Worm (Caenorhabditis elegans) whole organism, early embryonic: Measurements from ENCODE around the gene shpk-1.

Experiments used
- B0310.2 ChIP-seq: sonication (generic microtip); optimal IDR thresholded peaks from 2 replicates; lab custom pipeline; 2016; ENCODE audit warnings: mild to moderate bottlenecking, missing genetic modification characterization, missing compliant biosample characterization
- F13C5.2 ChIP-seq: sonication (generic microtip); optimal IDR thresholded peaks from 2 replicates; lab custom pipeline; 2017; ENCODE audit warnings: mild to moderate bottlenecking, missing genetic modification characterization, inconsistent platforms, missing compliant biosample characterization
- aly-1 ChIP-seq: sonication (generic microtip); optimal IDR thresholded peaks from 2 replicates; lab custom pipeline; 2016; ENCODE audit warnings: missing genetic modification characterization, missing compliant biosample characterization
- ama-1 ChIP-seq: fragments of 150-350 bp; optimal IDR thresholded peaks from 2 replicates; lab custom pipeline; 2014
- ceh-13 ChIP-seq: fragments of 200-800 bp; sonication (Bioruptor generic); optimal IDR thresholded peaks from 2 replicates; lab custom pipeline; 2018; ENCODE audit warnings: mild to moderate bottlenecking, missing genetic modification characterization, missing compliant biosample characterization
- ceh-36 ChIP-seq: sonication (generic microtip); optimal IDR thresholded peaks from 2 replicates; lab custom pipeline; 2016; ENCODE audit warnings: missing genetic modification characterization, inconsistent platforms, missing compliant biosample characterization
- ets-7 ChIP-seq: sonication (generic microtip); optimal IDR thresholded peaks from 2 replicates; lab custom pipeline; 2016; ENCODE audit warnings: missing genotype, missing genetic modification characterization, missing compliant biosample characterization
- flt-1 ChIP-seq: fragments of 200-800 bp; sonication (Bioruptor generic); IDR thresholded peaks from 2 replicates; pipeline ENCODE4 v1.3.6; 2022; ENCODE audit warnings: missing genetic modification characterization, missing compliant biosample characterization
- hmbx-1 ChIP-seq: sonication (generic microtip); optimal IDR thresholded peaks from 2 replicates; lab custom pipeline; 2016; ENCODE audit warnings: mild to moderate bottlenecking, missing genetic modification characterization, missing compliant biosample characterization
- hmg-4 ChIP-seq: fragments of 200-800 bp; sonication (Bioruptor generic); optimal IDR thresholded peaks from 2 replicates; lab custom pipeline; 2018; ENCODE audit warnings: mild to moderate bottlenecking, missing genetic modification characterization, missing compliant biosample characterization
- hnd-1 ChIP-seq: sonication (generic microtip); optimal IDR thresholded peaks from 2 replicates; lab custom pipeline; 2016; ENCODE audit warnings: missing genetic modification characterization, missing compliant biosample characterization
- pes-1 ChIP-seq: fragments of 200-800 bp; sonication (Bioruptor generic); IDR thresholded peaks from 2 replicates; pipeline ENCODE4 v1.3.6; 2022; ENCODE audit warnings: missing genetic modification reagents, missing genetic modification characterization, missing compliant biosample characterization
- scrt-1 ChIP-seq: fragments of 200-800 bp; sonication (Bioruptor generic); IDR thresholded peaks from 2 replicates; pipeline ENCODE4 v1.3.6; 2022; ENCODE audit warnings: missing genetic modification characterization, missing compliant biosample characterization
- sea-1 ChIP-seq: fragments of 200-800 bp; sonication (Bioruptor generic); conservative IDR thresholded peaks from 2 replicates; pipeline ENCODE4 v1.3.6; 2022; ENCODE audit warnings: missing genetic modification characterization, missing compliant biosample characterization
- tbx-11 ChIP-seq: fragments of 200-800 bp; sonication (Bioruptor generic); IDR thresholded peaks from 2 replicates; pipeline ENCODE4 v1.3.6; 2022; ENCODE audit warnings: missing genetic modification characterization, missing compliant biosample characterization
- tbx-37 ChIP-seq: fragments of 200-800 bp; sonication (Bioruptor generic); conservative IDR thresholded peaks from 2 replicates; pipeline ENCODE4 v1.3.6; 2022; ENCODE audit warnings: missing genetic modification reagents, missing genetic modification characterization, missing compliant biosample characterization
- tra-4 ChIP-seq: sonication (generic microtip); optimal IDR thresholded peaks from 2 replicates; lab custom pipeline; 2017; ENCODE audit warnings: missing genetic modification characterization, missing compliant biosample characterization

The shpk-1 gene

DNA sequence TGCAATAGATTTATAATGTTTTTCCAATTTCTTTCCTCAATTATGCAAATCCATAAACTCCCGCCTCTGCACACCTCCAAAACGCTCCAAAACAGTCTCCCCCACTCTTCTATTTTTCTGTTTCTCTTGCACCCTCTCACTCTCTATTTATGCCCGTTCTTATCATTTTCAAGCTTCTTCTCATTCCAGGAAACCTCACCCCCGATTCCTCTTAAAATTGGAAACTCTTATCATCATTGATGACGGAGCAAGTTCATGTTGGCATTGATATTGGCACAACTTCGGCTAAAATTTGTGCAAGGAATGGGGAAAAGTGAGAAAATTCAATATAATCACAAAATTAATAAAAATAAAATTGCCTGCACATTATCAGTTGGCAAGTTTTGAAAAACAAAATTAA is at the start of gene shpk-1:
TSS of gene shpk-1 (plus strand) at position 188 of the 400 bp plus-strand sequence.
- TF ChIP-seq tra-4 (tag; lab: Kevin White, UChicago): no peak
- no peak for TF ChIP-seq aly-1
- no peak for TF ChIP-seq sea-1
- TF ChIP-seq hmg-4 (GFP tag; lab: Kevin White, UChicago): no peak
- no peak for TF ChIP-seq B0310.2
- no peak for TF ChIP-seq tbx-37 (GFP tag; lab: Robert Waterston, UW)
- no peak for TF ChIP-seq pes-1 (GFP tag; lab: Robert Waterston, UW)
- no peak for TF ChIP-seq ets-7
- no peak for TF ChIP-seq scrt-1 (GFP tag; lab: Robert Waterston, UW)
- TF ChIP-seq flt-1 (GFP tag; lab: Robert Waterston, UW): no peak
- no peak for TF ChIP-seq ceh-13

DNA sequence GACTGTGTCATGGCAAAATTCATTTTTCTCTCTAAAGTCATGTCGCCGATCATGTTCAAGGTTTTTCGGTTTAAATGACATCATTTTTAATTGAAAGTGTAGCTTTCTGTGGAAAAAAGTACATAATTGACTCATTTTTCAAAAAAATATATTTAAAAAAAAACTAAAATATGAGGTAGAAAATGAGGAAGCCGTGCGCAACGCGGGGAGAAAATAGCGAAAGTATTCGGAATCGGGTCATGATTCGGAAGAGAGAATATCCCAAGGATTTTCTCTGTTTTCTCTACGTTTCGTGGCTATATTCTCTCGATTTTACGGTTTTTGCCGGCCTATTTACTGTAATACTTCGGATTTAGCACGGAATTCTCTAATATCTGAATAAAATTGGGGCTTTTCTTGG is 47.1 kb upstream of the shpk-1 start:
- TF ChIP-seq B0310.2: no peak

DNA sequence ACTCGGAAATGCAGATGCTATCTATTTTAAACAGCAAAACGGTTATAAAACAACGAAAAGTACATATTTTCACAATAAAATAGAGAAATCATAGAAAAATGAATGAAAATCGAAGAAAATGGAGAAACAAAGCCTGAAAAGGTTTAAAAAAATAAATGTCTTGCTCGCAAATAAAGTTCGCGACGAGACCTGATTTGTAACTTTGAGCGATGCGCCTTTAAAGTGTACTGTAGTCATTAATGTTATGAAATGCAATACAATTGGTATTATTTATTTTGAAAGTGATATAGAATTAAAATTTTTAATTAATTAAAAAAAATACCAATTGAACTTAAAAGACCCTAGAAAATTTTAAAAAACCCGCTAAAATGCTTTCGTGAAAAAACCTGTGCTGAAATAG is 46.6 kb upstream of the shpk-1 start:
- TF ChIP-seq scrt-1 (GFP tag; lab: Robert Waterston, UW): no peak
- no peak for TF ChIP-seq aly-1
- TF ChIP-seq flt-1 (GFP tag; lab: Robert Waterston, UW): no peak
- no peak for TF ChIP-seq tbx-37 (GFP tag; lab: Robert Waterston, UW)
- TF ChIP-seq tbx-11: no peak
- TF ChIP-seq hmbx-1 (tag; lab: Kevin White, UChicago): no peak
- no peak for TF ChIP-seq B0310.2
- TF ChIP-seq sea-1: no peak
- TF ChIP-seq ceh-13: no peak
- TF ChIP-seq hnd-1 (tag; lab: Kevin White, UChicago): no peak
- no peak for TF ChIP-seq tra-4 (tag; lab: Kevin White, UChicago)
- TF ChIP-seq ceh-36: no peak
- TF ChIP-seq pes-1 (GFP tag; lab: Robert Waterston, UW): no peak
- TF ChIP-seq ama-1 (lab: Kevin White, UChicago): no peak
- TF ChIP-seq F13C5.2 (tag; lab: Kevin White, UChicago): no peak
- TF ChIP-seq ets-7: no peak
- no peak for TF ChIP-seq hmg-4 (GFP tag; lab: Kevin White, UChicago)

ce11 chrIII:13563000-13563522 is 44.8 kb upstream of the shpk-1 start, which contains the start of gene T05D4.2:
Gene T05D4.2, minus strand, starts transcription at chrIII:13563082.
- TF ChIP-seq ama-1 (lab: Kevin White, UChicago): no peak
- TF ChIP-seq hnd-1 (tag; lab: Kevin White, UChicago): no peak
- TF ChIP-seq F13C5.2 (tag; lab: Kevin White, UChicago): no peak
- no peak for TF ChIP-seq ets-7
- TF ChIP-seq ceh-13: no peak
- TF ChIP-seq B0310.2: no peak
- TF ChIP-seq flt-1 (GFP tag; lab: Robert Waterston, UW): no peak
- no peak for TF ChIP-seq tra-4 (tag; lab: Kevin White, UChicago)
- TF ChIP-seq tbx-37 (GFP tag; lab: Robert Waterston, UW): no peak
- TF ChIP-seq tbx-11: no peak
- no peak for TF ChIP-seq hmbx-1 (tag; lab: Kevin White, UChicago)
- TF ChIP-seq pes-1 (GFP tag; lab: Robert Waterston, UW): no peak

DNA sequence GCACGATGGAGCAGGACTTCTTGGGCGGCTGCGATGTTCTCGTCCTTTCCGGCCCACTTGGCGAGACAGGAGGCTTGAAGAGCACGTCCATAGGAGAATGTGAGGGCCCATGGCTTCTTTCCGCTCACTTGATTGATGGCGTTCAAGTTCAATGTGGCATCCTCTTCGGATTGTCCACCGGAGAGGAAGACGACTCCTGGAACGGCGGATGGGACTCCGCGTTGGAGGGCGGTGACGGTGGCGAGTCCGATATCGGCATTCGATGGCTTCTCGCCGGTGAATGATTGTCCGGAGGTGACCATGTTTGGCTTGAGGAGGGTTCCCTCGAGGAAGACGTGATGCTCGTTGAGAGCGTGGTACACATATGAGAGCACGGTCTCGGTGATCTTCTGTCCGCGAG is 44.2 kb upstream of the shpk-1 start:
- TF ChIP-seq ets-7: no peak
- TF ChIP-seq hmbx-1 (tag; lab: Kevin White, UChicago): no peak
- no peak for TF ChIP-seq flt-1 (GFP tag; lab: Robert Waterston, UW)
- no peak for TF ChIP-seq tra-4 (tag; lab: Kevin White, UChicago)
- no peak for TF ChIP-seq tbx-37 (GFP tag; lab: Robert Waterston, UW)
- TF ChIP-seq sea-1: no peak
- no peak for TF ChIP-seq pes-1 (GFP tag; lab: Robert Waterston, UW)
- TF ChIP-seq ceh-13: no peak
- TF ChIP-seq ceh-36: no peak
- TF ChIP-seq tbx-11: no peak
- TF ChIP-seq aly-1: no peak
- TF ChIP-seq ama-1 (lab: Kevin White, UChicago): no peak
- TF ChIP-seq scrt-1 (GFP tag; lab: Robert Waterston, UW): no peak
- TF ChIP-seq F13C5.2 (tag; lab: Kevin White, UChicago): no peak
- no peak for TF ChIP-seq hnd-1 (tag; lab: Kevin White, UChicago)
- no peak for TF ChIP-seq hmg-4 (GFP tag; lab: Kevin White, UChicago)
- no peak for TF ChIP-seq B0310.2

- TF ChIP-seq F13C5.2 (tag; lab: Kevin White, UChicago) (no peak), tbx-37 (GFP tag; lab: Robert Waterston, UW) (no peak), tbx-11 (no peak), hmbx-1 (tag; lab: Kevin White, UChicago) (no peak), scrt-1 (GFP tag; lab: Robert Waterston, UW) (no peak), aly-1 (no peak), pes-1 (GFP tag; lab: Robert Waterston, UW) (no peak), hnd-1 (tag; lab: Kevin White, UChicago) (no peak), ets-7 (no peak), hmg-4 (GFP tag; lab: Kevin White, UChicago) (no peak), ceh-13 (no peak), sea-1 (no peak), B0310.2 (no peak)
Observed at ce11 chrIII:13564929-13565328, 42.9 kb upstream of the shpk-1 start, which contains the start of gene aldo-1. Gene aldo-1, minus strand, starts transcription at chrIII:13564937.

DNA sequence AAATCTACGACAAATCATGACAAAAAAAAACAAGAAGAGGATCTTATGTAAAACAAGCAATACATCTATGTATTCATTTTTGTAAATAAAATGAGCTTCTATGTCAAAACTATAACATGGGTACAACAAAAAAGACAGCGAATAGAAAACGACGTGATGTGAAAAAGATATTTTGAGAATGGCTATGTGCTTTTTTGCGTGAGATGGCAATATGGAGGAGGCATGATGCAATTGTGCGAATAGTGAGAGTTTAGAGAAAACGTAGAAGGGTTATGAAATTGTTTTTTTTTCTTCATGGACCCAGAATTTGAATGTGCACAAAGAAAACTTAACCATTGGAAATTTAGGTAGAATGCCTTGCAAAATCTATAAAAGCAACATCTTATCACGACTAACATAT is 41.8 kb upstream of the shpk-1 start:
- TF ChIP-seq hnd-1 (tag; lab: Kevin White, UChicago) (no peak), ceh-13 (no peak), ceh-36 (no peak), F13C5.2 (tag; lab: Kevin White, UChicago) (no peak)

DNA sequence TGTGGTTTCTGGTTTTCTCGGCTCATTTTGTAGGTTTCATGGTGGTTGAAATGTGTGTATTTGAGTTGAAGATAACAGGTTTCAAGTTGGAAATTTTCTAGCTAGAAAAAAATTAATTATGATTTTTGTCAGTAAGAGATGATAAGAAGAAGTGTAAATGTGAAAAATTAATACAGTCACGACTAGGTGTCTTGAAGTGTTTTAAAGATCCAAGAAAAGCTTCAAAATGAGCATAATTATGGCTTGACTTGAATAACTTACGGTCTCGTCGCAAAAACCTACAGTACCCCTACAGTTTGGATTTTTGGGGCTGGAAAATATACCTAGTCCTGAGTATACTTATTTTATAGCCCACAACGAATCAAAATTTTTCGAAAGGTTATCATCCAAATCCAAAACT is 37.5 kb upstream of the shpk-1 start, which contains the start of gene exc-12:
TSS of gene exc-12 (minus strand) at position 101 of the 400 bp plus-strand sequence.
- no peak for TF ChIP-seq tbx-37 (GFP tag; lab: Robert Waterston, UW)
- no peak for TF ChIP-seq ceh-36
- no peak for TF ChIP-seq ets-7
- no peak for TF ChIP-seq F13C5.2 (tag; lab: Kevin White, UChicago)
- no peak for TF ChIP-seq tra-4 (tag; lab: Kevin White, UChicago)
- no peak for TF ChIP-seq ama-1 (lab: Kevin White, UChicago)
- no peak for TF ChIP-seq B0310.2
- no peak for TF ChIP-seq aly-1
- no peak for TF ChIP-seq hnd-1 (tag; lab: Kevin White, UChicago)
